Worm (Caenorhabditis elegans) whole organism, L4 larva: ENCODE measurements around the gene ndx-3.

Experiments used
- F37D6.2 ChIP-seq: sonication (generic microtip); optimal IDR thresholded peaks from 2 replicates; lab custom pipeline; 2016; ENCODE audit warnings: mild to moderate bottlenecking, missing genetic modification characterization, missing compliant biosample characterization
- F49E8.2 ChIP-seq: sonication (generic microtip); optimal IDR thresholded peaks from 2 replicates; lab custom pipeline; 2016; ENCODE audit warnings: missing compliant biosample characterization, mild to moderate bottlenecking, missing genetic modification characterization, borderline replicate concordance
- Y5F2A.4 ChIP-seq: fragments of 200-800 bp; sonication (Bioruptor generic); optimal IDR thresholded peaks from 2 replicates; lab custom pipeline; 2018; ENCODE audit warnings: mild to moderate bottlenecking, missing genetic modification characterization, missing compliant biosample characterization
- Y75B8A.6 ChIP-seq: fragments of 200-800 bp; sonication (Bioruptor generic); IDR thresholded peaks from 2 replicates; pipeline ENCODE4 v1.3.6; 2022; ENCODE audit warnings: missing genetic modification reagents, missing genetic modification characterization, missing compliant biosample characterization
- aha-1 ChIP-seq: fragments of 150-350 bp; peaks from one replicate; lab custom pipeline; 2014; ENCODE audit warnings: missing biosample characterization, missing genetic modification characterization
- aly-2 ChIP-seq: sonication (generic microtip); optimal IDR thresholded peaks from 2 replicates; lab custom pipeline; 2018; ENCODE audit warnings: missing biosample characterization, missing genetic modification characterization
- ama-1 ChIP-seq: fragments of 150-350 bp; optimal IDR thresholded peaks from 2 replicates; lab custom pipeline; 2014; ENCODE audit warnings: inconsistent platforms, mixed read lengths
- ceh-20 ChIP-seq: fragments of 200-800 bp; sonication (Bioruptor generic); IDR thresholded peaks from 2 replicates; pipeline ENCODE4 v1.3.6; 2022; ENCODE audit warnings: missing genetic modification reagents, missing genetic modification characterization, missing compliant biosample characterization
- ceh-82 ChIP-seq: sonication (generic microtip); optimal IDR thresholded peaks from 2 replicates; lab custom pipeline; 2017; ENCODE audit warnings: missing biosample characterization, missing genetic modification characterization
- ctbp-1 ChIP-seq: fragments of 200-800 bp; sonication (Bioruptor generic); IDR thresholded peaks from 2 replicates; pipeline ENCODE4 v1.3.6; 2022; ENCODE audit warnings: missing genetic modification reagents, missing genetic modification characterization, missing compliant biosample characterization
- daf-8 ChIP-seq: fragments of 200-800 bp; sonication (Bioruptor generic); IDR thresholded peaks from 2 replicates; pipeline ENCODE4 v1.3.6; 2022; ENCODE audit warnings: missing genetic modification characterization, missing compliant biosample characterization
- dmd-6 ChIP-seq: fragments of 200-800 bp; sonication (Bioruptor generic); IDR thresholded peaks from 2 replicates; pipeline ENCODE4 v1.3.6; 2022; ENCODE audit warnings: missing genetic modification reagents, missing genetic modification characterization, missing compliant biosample characterization
- egl-43 ChIP-seq: fragments of 200-800 bp; sonication (Bioruptor generic); IDR thresholded peaks from 2 replicates; pipeline ENCODE4 v1.3.6; 2022; ENCODE audit warnings: missing genetic modification reagents, missing genetic modification characterization, missing compliant biosample characterization
- hlh-11 ChIP-seq: fragments of 200-800 bp; sonication (Bioruptor generic); optimal IDR thresholded peaks from 2 replicates; lab custom pipeline; 2018; ENCODE audit warnings: mild to moderate bottlenecking, missing genetic modification characterization, missing compliant biosample characterization
- hlh-30 ChIP-seq: sonication (generic microtip); optimal IDR thresholded peaks from 2 replicates; lab custom pipeline; 2017; ENCODE audit warnings: antibody characterized with exemption, mild to moderate bottlenecking, missing genetic modification characterization, missing compliant biosample characterization; ENCODE audit not compliant: insufficient read depth
- jun-1 ChIP-seq: fragments of 150-350 bp; optimal IDR thresholded peaks from 2 replicates; lab custom pipeline; 2014; ENCODE audit warnings: missing biosample characterization, missing genetic modification reagents, missing genetic modification characterization
- lsy-2 ChIP-seq, 2 experiments: fragments of 150-350 bp in 1 of 2; sonication (generic microtip) in 1 of 2; optimal IDR thresholded peaks; 2 replicates each; lab custom pipeline; 2014 to 2017; ENCODE audit warnings: missing biosample characterization in 2 of 2, missing genetic modification characterization in 2 of 2
- madf-9 ChIP-seq: fragments of 200-800 bp; sonication (Bioruptor generic); conservative IDR thresholded peaks from 2 replicates; pipeline ENCODE4 v1.3.6; 2022; ENCODE audit warnings: missing genetic modification reagents, missing genetic modification characterization, missing compliant biosample characterization
- mdl-1 ChIP-seq, 2 experiments: fragments of 150-350 bp in 1 of 2; sonication (generic microtip) in 1 of 2; optimal IDR thresholded peaks; 2 replicates each; lab custom pipeline; 2014 to 2017; ENCODE audit warnings: missing biosample characterization in 2 of 2, missing genetic modification characterization in 2 of 2
- mdt-29 ChIP-seq: fragments of 200-800 bp; sonication (Bioruptor generic); IDR thresholded peaks from 2 replicates; pipeline ENCODE4 v1.3.6; 2022; ENCODE audit warnings: missing genetic modification reagents, missing genetic modification characterization, missing compliant biosample characterization
- mes-2 ChIP-seq: sonication (generic microtip); optimal IDR thresholded peaks from 2 replicates; lab custom pipeline; 2016; ENCODE audit warnings: missing genotype, mild to moderate bottlenecking, missing genetic modification characterization, missing compliant biosample characterization; ENCODE audit not compliant: poor library complexity, severe bottlenecking
- mxl-2 ChIP-seq: fragments of 200-800 bp; sonication (Bioruptor generic); conservative IDR thresholded peaks from 2 replicates; pipeline ENCODE4 v1.3.6; 2022; ENCODE audit warnings: missing genetic modification reagents, missing genetic modification characterization, missing compliant biosample characterization
- mxl-3 ChIP-seq: fragments of 200-800 bp; sonication (Bioruptor generic); optimal IDR thresholded peaks from 2 replicates; lab custom pipeline; 2018; ENCODE audit warnings: mild to moderate bottlenecking, missing genetic modification characterization, missing compliant biosample characterization
- nhr-111 ChIP-seq: fragments of 200-800 bp; sonication (Bioruptor generic); optimal IDR thresholded peaks from 2 replicates; lab custom pipeline; 2018; ENCODE audit warnings: mild to moderate bottlenecking, missing genetic modification characterization, missing compliant biosample characterization
- nhr-28 ChIP-seq: fragments of 150-350 bp; optimal IDR thresholded peaks from 2 replicates; lab custom pipeline; 2014; ENCODE audit warnings: missing biosample characterization, missing genetic modification characterization
- nhr-42 ChIP-seq: fragments of 200-800 bp; sonication (Bioruptor generic); IDR thresholded peaks from 2 replicates; pipeline ENCODE4 v1.3.6; 2022; ENCODE audit warnings: missing genetic modification characterization, missing compliant biosample characterization
- nhr-77 ChIP-seq: fragments of 150-350 bp; optimal IDR thresholded peaks from 2 replicates; lab custom pipeline; 2014; ENCODE audit warnings: missing biosample characterization, missing genetic modification characterization
- pqm-1 ChIP-seq: sonication (generic microtip); optimal IDR thresholded peaks from 2 replicates; lab custom pipeline; 2017; ENCODE audit warnings: missing biosample characterization, missing genetic modification characterization
- skn-1 ChIP-seq: fragments of 150-350 bp; optimal IDR thresholded peaks from 2 replicates; lab custom pipeline; 2014; ENCODE audit warnings: missing biosample characterization, missing genetic modification characterization
- tag-97 ChIP-seq: fragments of 200-800 bp; sonication (Bioruptor generic); IDR thresholded peaks from 2 replicates; pipeline ENCODE4 v1.3.6; 2022; ENCODE audit warnings: missing genetic modification characterization, missing compliant biosample characterization
- unc-130 ChIP-seq: sonication (generic microtip); optimal IDR thresholded peaks from 2 replicates; lab custom pipeline; 2016; ENCODE audit warnings: missing genetic modification reagents, missing genetic modification characterization, missing compliant biosample characterization
- unc-39 ChIP-seq: sonication (generic microtip); optimal IDR thresholded peaks from 2 replicates; lab custom pipeline; 2017; ENCODE audit warnings: missing biosample characterization, missing genetic modification characterization
- unc-62 ChIP-seq, 3 experiments: fragments of 150-350 bp in 1 of 3; sonication (generic microtip); optimal IDR thresholded peaks in 2 of 3; peaks in 1 of 3; 1 replicate in 1 of 3; 2 replicates in 2 of 3; lab custom pipeline; 2014 to 2017; ENCODE audit warnings: missing biosample characterization in 3 of 3, missing genetic modification characterization in 3 of 3, missing genetic modification reagents in 3 of 3, missing genotype in 1 of 3
- ztf-11 ChIP-seq: fragments of 150-350 bp; optimal IDR thresholded peaks from 2 replicates; lab custom pipeline; 2014; ENCODE audit warnings: missing biosample characterization, missing genetic modification characterization

The ndx-3 gene

DNA sequence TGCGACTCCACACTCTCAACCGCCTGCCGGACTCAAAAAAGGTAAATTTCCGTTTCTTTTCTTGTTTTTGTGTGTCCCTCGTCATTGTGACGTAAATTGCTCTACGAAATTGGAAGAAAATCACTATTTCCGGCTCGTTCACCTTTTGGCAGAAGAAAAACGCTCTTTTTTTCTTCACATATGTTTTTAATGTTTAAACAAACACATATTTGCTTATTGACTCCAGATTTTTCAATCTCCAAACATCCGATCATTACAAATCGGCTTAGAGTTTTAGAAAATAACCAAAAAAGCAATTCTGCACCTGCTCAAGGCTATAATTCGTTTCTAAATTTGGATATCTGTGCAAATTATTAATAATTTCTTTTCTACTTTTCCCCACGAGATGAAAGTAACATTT lies 47.5 kb upstream of the ndx-3 start:
- TF ChIP-seq aly-2 (no peak), Y75B8A.6 (0 out of 2 replicates have a peak, but pooled peaks have one; percentile 13)

DNA sequence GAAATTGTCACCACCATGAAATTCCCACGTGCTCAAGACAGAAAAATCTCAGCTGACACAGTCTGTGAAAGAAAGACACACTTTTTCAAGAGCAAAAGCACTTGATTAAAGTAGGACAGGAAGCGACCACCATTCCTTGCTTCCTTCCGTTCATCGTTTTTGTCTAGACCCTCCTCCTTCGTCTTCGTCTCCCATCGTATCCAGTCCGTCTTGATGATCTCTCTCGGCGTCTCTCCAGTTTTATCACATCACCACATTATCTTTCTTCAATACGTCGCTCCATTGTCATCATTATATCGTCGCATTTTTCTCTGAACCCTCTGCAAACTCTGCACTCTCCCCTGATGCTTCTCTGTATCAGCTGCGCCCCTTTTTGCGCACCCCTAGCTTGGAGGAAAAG lies 45.2 kb upstream of the ndx-3 start:
- TF ChIP-seq ztf-11 (tag; lab: Kevin White, UChicago) (no peak), aly-2 (no peak), Y5F2A.4 (GFP tag; lab: Kevin White, UChicago) (no peak), ctbp-1 (GFP tag; lab: Robert Waterston, UW) (0 out of 2 replicates have a peak, but pooled peaks have one; percentile 48), aha-1 (tag; lab: Kevin White, UChicago) (peak; percentile 37), daf-8 (GFP tag; lab: Robert Waterston, UW) (no peak), ceh-82 (tag; lab: Kevin White, UChicago) (no peak), ceh-20 (peak; percentile 14; the same call in 1 of the 2 replicates), jun-1 (tag; lab: Kevin White, UChicago) (no peak), mxl-3 (GFP tag; lab: Kevin White, UChicago) (peak; percentile 24), F49E8.2 (tag; lab: Kevin White, UChicago) (no peak), mes-2 (tag; lab: Kevin White, UChicago) (peak; percentile 2), madf-9 (GFP tag; lab: Robert Waterston, UW) (no peak), mxl-2 (GFP tag; lab: Robert Waterston, UW) (no peak), nhr-42 (GFP tag; lab: Robert Waterston, UW) (no peak), Y75B8A.6 (no peak), mdt-29 (GFP tag; lab: Robert Waterston, UW) (no peak), lsy-2 (tag; optimal IDR thresholded peaks at IDR 0.05; lab: Kevin White, UChicago) (peak in 1 of 2 experiments; percentile 16), ama-1 (lab: Kevin White, UChicago) (no peak), dmd-6 (GFP tag; lab: Robert Waterston, UW) (0 out of 2 replicates have a peak, but pooled peaks have one; percentile 13), hlh-30 (tag; lab: Kevin White, UChicago) (peak; percentile 68), pqm-1 (no peak), F37D6.2 (no peak), mdl-1 (tag; optimal IDR thresholded peaks at IDR 0.05; lab: Kevin White, UChicago) (peak in 1 of 2 experiments; percentile 22), tag-97 (GFP tag; lab: Robert Waterston, UW) (no peak), nhr-28 (peak; percentile 32), nhr-111 (no peak), skn-1 (no peak), hlh-11 (tag; lab: Kevin White, UChicago) (peak; percentile 59), unc-39 (tag; lab: Kevin White, UChicago) (no peak), egl-43 (GFP tag; lab: Robert Waterston, UW) (peak; percentile 29; the same call in 1 of the 2 replicates), unc-62 (GFP tag; optimal IDR thresholded peaks at IDR 0.05 in 1 of 2; lab: Kevin White, UChicago) (peak in 1 of 2 experiments; percentile 70), unc-62 (tag; optimal IDR thresholded peaks at IDR 0.05; lab: Kevin White, UChicago) (no peak), nhr-77 (tag; lab: Kevin White, UChicago) (no peak)

DNA sequence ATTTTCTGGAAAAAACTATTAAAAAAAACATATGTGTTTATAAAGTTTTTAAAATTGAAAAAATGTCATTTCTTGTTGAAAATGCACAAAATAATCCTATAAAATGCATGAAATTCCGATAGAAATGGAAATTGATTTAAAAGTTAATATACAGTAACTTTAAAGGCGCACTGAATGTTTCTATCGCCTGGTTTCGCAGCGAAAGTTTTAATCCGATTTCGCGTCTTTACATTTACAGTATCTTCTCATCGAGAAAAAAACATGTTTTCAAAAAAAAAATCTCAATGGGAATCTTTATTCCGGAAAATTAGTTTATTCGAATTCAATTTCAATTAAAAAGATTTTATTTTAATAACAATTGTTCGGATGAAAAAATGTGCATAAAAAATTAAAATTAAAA lies 39.2 kb upstream of the ndx-3 start, which contains the start of gene R05F9.11:
Gene R05F9.11, minus strand, starts transcription at position 5 of the 400 bp plus-strand sequence.
- TF ChIP-seq ztf-11 (tag; lab: Kevin White, UChicago) (no peak), F49E8.2 (tag; lab: Kevin White, UChicago) (peak; percentile 10), unc-130 (GFP tag; lab: Kevin White, UChicago) (peak; percentile 10), lsy-2 (tag; optimal IDR thresholded peaks at IDR 0.05; lab: Kevin White, UChicago) (peak in 1 of 2 experiments; percentile 58)
- TF ChIP-seq, all 104 proteins: peak for 3

DNA sequence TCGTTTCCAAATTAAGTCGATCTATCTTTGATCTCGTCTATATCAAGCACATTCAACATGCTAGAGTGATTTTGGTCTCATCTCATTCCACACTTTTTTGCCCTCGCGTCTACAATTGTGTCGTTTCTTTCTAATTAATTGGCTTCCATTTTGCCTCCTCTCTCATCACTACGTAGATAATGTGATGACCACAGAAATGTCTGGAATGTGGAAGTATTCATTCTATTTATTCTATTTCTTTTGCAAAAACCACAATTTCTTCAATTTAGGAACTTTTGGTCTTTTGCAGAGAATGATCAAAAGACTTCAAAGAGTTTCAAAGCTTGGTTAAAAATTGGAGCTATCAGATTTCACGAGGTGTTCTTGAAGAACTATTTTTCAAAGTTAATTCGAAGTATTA lies 37.8 kb upstream of the ndx-3 start:
- TF ChIP-seq tag-97 (GFP tag; lab: Robert Waterston, UW) (no peak), aha-1 (tag; lab: Kevin White, UChicago) (peak; percentile 48)
